Worm (Caenorhabditis elegans) whole organism, midembryonic: ENCODE data around the gene W06A7.4.
"Not testable (repeated sequence)": the region's sequence is repeated elsewhere in the genome, so short reads cannot be mapped to it uniquely, and the experiment has no call there.

Source experiments
- T22C8.4 ChIP-seq: fragments of 200-800 bp; sonication (Bioruptor generic); IDR thresholded peaks from 2 replicates; pipeline ENCODE4 v1.3.6; 2022; ENCODE audit warnings: missing genetic modification characterization, missing compliant biosample characterization
- cog-1 ChIP-seq: sonication (generic microtip); optimal IDR thresholded peaks from 2 replicates; lab custom pipeline; 2016; ENCODE audit warnings: missing genetic modification characterization, missing compliant biosample characterization
- flt-1 ChIP-seq: fragments of 200-800 bp; sonication (Bioruptor generic); IDR thresholded peaks from 2 replicates; pipeline ENCODE4 v1.3.6; 2022; ENCODE audit warnings: missing genetic modification characterization, missing compliant biosample characterization
- klf-2 ChIP-seq: fragments of 200-800 bp; sonication (Bioruptor generic); conservative IDR thresholded peaks from 2 replicates; pipeline ENCODE4 v1.3.6; 2022; ENCODE audit warnings: missing genetic modification reagents, missing genetic modification characterization, missing compliant biosample characterization
- med-1 ChIP-seq: sonication (generic microtip); optimal IDR thresholded peaks from 2 replicates; lab custom pipeline; 2017; ENCODE audit warnings: missing genetic modification characterization, mild to moderate bottlenecking, missing compliant biosample characterization, antibody characterized with exemption, missing genetic modification reagents; ENCODE audit not compliant: insufficient read depth
- ref-1 ChIP-seq: fragments of 200-800 bp; sonication (Bioruptor generic); conservative IDR thresholded peaks from 2 replicates; pipeline ENCODE4 v1.3.6; 2022; ENCODE audit warnings: missing genetic modification reagents, missing genetic modification characterization, missing compliant biosample characterization
- tab-1 ChIP-seq: fragments of 200-800 bp; sonication (Bioruptor generic); IDR thresholded peaks from 2 replicates; pipeline ENCODE4 v1.3.6; 2022; ENCODE audit warnings: missing genetic modification characterization, missing compliant biosample characterization
- ztf-23 ChIP-seq: fragments of 200-800 bp; sonication (Bioruptor generic); IDR thresholded peaks from 2 replicates; pipeline ENCODE4 v1.3.6; 2022; ENCODE audit warnings: missing genetic modification reagents, missing genetic modification characterization, missing compliant biosample characterization
- ztf-29 ChIP-seq: fragments of 200-800 bp; sonication (Bioruptor generic); IDR thresholded peaks from 2 replicates; pipeline ENCODE4 v1.3.6; 2022; ENCODE audit warnings: missing genetic modification reagents, missing genetic modification characterization, missing compliant biosample characterization

W06A7.4 gene

ce11 chrV:14826952-14827351 lies 2.7 kb downstream of the W06A7.4 start, which contains the start of gene nspa-8:
Gene nspa-8, minus strand, starts transcription at chrV:14827052.
- not testable (repeated sequence) for TF ChIP-seq med-1 (GFP tag; lab: Kevin White, UChicago); T22C8.4 (GFP tag; lab: Robert Waterston, UW); ref-1 (GFP tag; lab: Robert Waterston, UW)

ce11 chrV:14828407-14828806 lies 4.2 kb downstream of the W06A7.4 start:
- TF ChIP-seq ztf-29 (GFP tag; lab: Robert Waterston, UW) = 0 out of 2 replicates have a peak, but pooled peaks have one; percentile 17
- no peak for TF ChIP-seq T22C8.4 (GFP tag; lab: Robert Waterston, UW)

DNA sequence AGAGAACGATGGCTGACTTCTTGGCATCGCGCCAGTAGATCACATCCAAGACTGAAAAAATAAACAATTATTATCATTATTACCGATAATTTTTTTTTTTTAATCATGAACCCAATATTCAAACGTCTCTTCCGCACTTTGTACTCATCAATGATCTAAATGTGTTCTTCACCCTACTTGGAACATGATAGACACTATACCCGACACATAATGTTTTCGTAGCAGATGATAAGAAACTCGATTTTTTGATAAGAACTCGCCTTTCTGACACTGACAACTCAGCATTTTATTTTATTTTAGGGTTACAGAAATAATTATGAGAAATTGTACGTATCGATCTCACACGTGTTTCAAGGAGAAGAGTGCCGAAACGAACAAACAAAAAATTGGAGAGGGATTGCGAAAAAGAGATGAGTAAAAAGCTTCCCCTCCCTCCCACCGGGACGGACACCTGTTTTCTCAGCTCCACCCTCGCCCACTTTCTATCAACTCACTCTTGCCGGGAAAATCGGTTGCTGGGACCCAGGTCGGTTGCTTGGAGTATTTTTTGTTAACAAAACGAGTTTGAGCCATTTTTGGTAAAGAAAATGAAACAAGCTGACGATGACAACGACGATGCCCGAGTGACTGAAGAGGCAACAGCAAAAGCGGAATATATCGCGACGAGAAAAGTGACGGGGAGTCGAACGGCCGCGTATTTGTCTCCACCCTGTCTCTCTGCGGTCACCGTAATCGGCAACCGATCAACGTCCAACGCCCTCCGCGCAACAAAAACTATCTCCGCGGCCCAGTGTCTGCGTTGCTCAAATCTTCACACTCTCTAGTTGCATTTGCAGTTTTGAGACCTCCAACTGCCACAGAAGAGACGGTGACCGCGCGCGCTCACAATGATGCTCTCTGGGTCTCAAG lies 6.3 kb downstream of the W06A7.4 start:
- TF ChIP-seq ref-1 (GFP tag; lab: Robert Waterston, UW) (no peak), ztf-23 (GFP tag; lab: Robert Waterston, UW) (no peak), ztf-29 (GFP tag; lab: Robert Waterston, UW) (0 out of 2 replicates have a peak, but pooled peaks have one; percentile 5), tab-1 (no peak), flt-1 (GFP tag; lab: Robert Waterston, UW) (0 out of 2 replicates have a peak, but pooled peaks have one; percentile 33), cog-1 (tag; lab: Kevin White, UChicago) (no peak)

DNA sequence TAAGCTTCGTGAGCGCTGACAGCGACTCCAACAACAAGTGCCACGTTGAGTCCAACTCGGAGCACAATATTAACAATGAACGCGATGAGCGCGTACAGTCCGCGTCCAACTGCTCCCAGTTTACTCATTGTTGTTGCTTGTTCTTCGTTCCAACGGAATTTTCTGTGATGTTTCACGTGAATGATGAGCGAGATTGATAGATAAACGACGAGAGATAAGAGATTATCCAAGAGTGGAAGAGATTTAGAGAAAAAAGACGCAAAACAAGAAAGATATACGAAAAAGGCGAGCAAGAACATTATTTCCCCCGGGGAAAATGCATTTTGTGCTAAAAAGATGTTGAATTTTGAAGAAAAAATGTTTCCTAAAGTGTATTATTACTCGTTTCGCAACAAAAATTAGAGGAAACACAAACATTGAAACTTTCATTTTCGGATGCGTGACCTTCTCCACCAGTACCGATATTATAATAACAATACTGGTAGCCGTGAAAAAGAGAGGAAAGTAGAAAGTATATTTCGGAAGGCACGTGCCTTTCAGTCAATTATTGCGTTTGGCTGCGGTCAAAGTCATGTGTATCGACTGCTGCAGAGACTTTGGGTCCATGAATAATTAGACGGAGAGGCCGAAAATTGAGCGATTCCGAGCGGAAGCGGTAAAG lies 7.4 kb downstream of the W06A7.4 start:
- TF ChIP-seq ztf-23 (GFP tag; lab: Robert Waterston, UW) (no peak), flt-1 (GFP tag; lab: Robert Waterston, UW) (no peak), med-1 (GFP tag; lab: Kevin White, UChicago) (no peak), ztf-29 (GFP tag; lab: Robert Waterston, UW) (no peak), cog-1 (tag; lab: Kevin White, UChicago) (no peak), tab-1 (no peak), T22C8.4 (GFP tag; lab: Robert Waterston, UW) (no peak)

- TF ChIP-seq ztf-23 (GFP tag; lab: Robert Waterston, UW) = 0 out of 2 replicates have a peak, but pooled peaks have one; percentile 48
- no peak for TF ChIP-seq T22C8.4 (GFP tag; lab: Robert Waterston, UW)
- no peak for TF ChIP-seq tab-1
- no peak for TF ChIP-seq ref-1 (GFP tag; lab: Robert Waterston, UW)
Observed at ce11 chrV:14832121-14832788, 8.0 kb downstream of the W06A7.4 start.

DNA sequence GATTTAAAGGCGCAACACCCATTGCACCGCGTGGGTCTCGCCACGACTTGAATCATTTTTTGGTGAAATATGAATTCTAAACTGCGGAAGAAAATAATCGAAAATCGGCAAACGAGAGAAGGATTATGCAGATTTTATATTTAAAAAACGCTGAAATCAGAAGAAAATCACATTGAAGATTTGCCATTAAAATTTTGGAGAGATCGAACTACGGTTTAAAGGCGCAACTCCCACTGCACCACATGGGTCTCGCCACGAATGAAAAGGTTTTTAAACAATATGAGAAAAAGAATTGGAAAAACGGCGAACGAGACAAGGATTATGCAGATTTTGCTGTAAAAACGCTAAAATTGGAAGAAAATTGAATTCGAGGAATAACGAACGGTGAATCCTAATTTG lies 8.6 kb downstream of the W06A7.4 start:
- TF ChIP-seq cog-1 (tag; lab: Kevin White, UChicago) = no peak
- TF ChIP-seq med-1 (GFP tag; lab: Kevin White, UChicago) = no peak
- TF ChIP-seq tab-1 = no peak
- TF ChIP-seq flt-1 (GFP tag; lab: Robert Waterston, UW) = no peak
- no peak for TF ChIP-seq T22C8.4 (GFP tag; lab: Robert Waterston, UW)
- TF ChIP-seq ztf-29 (GFP tag; lab: Robert Waterston, UW) = no peak
- TF ChIP-seq ref-1 (GFP tag; lab: Robert Waterston, UW) = no peak
- TF ChIP-seq klf-2 (GFP tag; lab: Robert Waterston, UW) = no peak

DNA sequence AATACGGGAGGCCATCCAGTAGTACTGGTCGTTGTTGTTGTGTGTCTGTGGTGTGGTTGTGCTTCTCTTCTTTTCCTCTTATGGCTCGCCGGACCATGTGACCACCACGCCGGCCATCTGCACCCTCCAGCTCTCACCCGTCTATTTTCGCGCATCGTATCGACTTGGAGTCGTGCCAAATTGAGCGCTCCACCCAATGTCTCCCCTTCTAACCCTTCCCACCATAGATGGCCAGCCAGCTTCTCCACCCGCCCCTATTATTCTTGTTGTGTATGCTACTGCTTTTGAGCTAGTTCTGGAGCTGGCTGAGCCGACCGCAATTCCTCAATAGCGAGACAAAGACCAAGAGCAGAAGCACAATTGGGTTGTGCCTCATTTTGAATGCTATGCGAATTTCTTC lies 9.0 kb downstream of the W06A7.4 start:
- TF ChIP-seq ztf-23 (GFP tag; lab: Robert Waterston, UW) (peak; percentile 63; the same call in 1 of the 2 replicates), flt-1 (GFP tag; lab: Robert Waterston, UW) (peak; percentile 51; the same call in 1 of the 2 replicates), klf-2 (GFP tag; lab: Robert Waterston, UW) (no peak)

DNA sequence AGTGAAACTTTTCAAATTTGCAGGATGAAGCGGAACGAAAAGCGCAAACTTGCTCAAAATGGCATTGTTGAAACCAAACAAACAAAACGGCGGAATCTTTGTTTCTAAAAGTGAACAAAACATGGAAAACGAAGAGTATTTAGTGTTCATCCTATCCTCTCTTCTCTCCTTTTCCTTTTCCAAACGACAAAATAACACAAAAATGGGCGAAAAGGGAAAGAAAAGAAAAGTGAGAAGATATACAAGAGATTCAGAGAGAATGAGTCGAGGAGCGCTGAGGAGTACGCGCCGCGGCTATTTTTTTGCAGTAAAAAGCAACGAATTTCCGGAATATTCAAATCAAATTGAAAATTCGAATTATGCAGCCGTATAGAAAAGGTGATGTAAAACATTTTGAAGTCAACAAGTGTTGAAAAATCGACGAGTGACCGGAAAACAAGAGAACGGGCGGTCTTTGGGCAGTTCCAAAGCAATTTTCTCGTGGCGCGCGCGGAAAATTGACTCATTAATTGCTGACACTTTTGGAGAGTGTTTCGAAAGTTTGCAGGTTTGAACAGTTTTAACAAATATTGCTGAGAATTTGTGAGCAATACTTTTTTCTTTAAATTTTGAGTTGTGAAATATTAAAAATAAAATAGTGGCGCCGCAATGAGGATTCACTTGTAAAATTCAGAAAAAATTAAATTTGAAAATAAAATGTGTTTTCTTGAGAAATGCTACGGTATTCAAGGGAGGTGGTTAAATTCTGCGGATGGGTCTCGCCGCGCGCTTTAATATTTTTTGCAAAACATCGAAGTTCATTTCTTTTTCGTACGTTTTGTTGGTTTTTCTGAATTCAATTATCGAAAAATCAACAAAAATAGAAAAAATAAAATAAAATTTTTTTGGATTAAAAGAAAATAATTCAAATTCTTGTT lies 11.1 kb downstream of the W06A7.4 start:
- TF ChIP-seq ref-1 (GFP tag; lab: Robert Waterston, UW) (no peak), ztf-23 (GFP tag; lab: Robert Waterston, UW) (no peak), med-1 (GFP tag; lab: Kevin White, UChicago) (no peak), ztf-29 (GFP tag; lab: Robert Waterston, UW) (no peak), T22C8.4 (GFP tag; lab: Robert Waterston, UW) (no peak), flt-1 (GFP tag; lab: Robert Waterston, UW) (no peak), tab-1 (no peak), klf-2 (GFP tag; lab: Robert Waterston, UW) (no peak), cog-1 (tag; lab: Kevin White, UChicago) (no peak)
